Worm (Caenorhabditis elegans): ENCODE data around the gene cal-3.

cal-3 gene

ce11 chrIV:3812812-3813211 is 22.2 kb downstream of the cal-3 start:
- TF ChIP-seq efl-1 (optimal IDR thresholded peaks at IDR 0.05) = no peak
- peak in 1 of 2 experiments; percentile 70 for TF ChIP-seq efl-1 (GFP tag; optimal IDR thresholded peaks at IDR 0.05 in 1 of 2)
- TF ChIP-seq pqm-1 (tag; optimal IDR thresholded peaks at IDR 0.05) = no peak
- TF ChIP-seq nhr-77 (tag; optimal IDR thresholded peaks at IDR 0.05) = no peak
- TF ChIP-seq F16B12.6 (tag; optimal IDR thresholded peaks at IDR 0.05) = no peak

- TF ChIP-seq zag-1 (tag; optimal IDR thresholded peaks at IDR 0.05) (no peak), unc-62 (GFP tag; optimal IDR thresholded peaks at IDR 0.05) (no peak), xbp-1 (tag; optimal IDR thresholded peaks at IDR 0.05) (no peak), ceh-90 (tag; optimal IDR thresholded peaks at IDR 0.05) (peak; percentile 65), jun-1 (tag; optimal IDR thresholded peaks at IDR 0.05) (no peak), ama-1 (optimal IDR thresholded peaks at IDR 0.05) (no peak), grh-1 (GFP tag; IDR thresholded peaks at IDR 0.05) (no peak), sox-4 (tag; optimal IDR thresholded peaks at IDR 0.05) (no peak), C34B4.2 (tag; optimal IDR thresholded peaks at IDR 0.05) (no peak), rnt-1 (tag; optimal IDR thresholded peaks at IDR 0.05) (peak; percentile 76), zip-4 (GFP tag; optimal IDR thresholded peaks at IDR 0.05) (no peak), nhr-11 (tag; optimal IDR thresholded peaks at IDR 0.05) (no peak), nhr-20 (tag; optimal IDR thresholded peaks at IDR 0.05) (no peak), nhr-76 (tag; optimal IDR thresholded peaks at IDR 0.05) (no peak), fkh-4 (tag; optimal IDR thresholded peaks at IDR 0.05; ENCODE audit: borderline replicate concordance) (peak; percentile 24), nhr-85 (tag) (peak; percentile 74), lsy-2 (tag; optimal IDR thresholded peaks at IDR 0.05) (no peak), hlh-4 (tag; optimal IDR thresholded peaks at IDR 0.05) (no peak), efl-1 (optimal IDR thresholded peaks at IDR 0.05) (peak in 1 of 2 experiments; percentile 9), efl-1 (GFP tag; optimal IDR thresholded peaks at IDR 0.05 in 1 of 2) (no peak), dpl-1 (GFP tag; optimal IDR thresholded peaks at IDR 0.05) (no peak), fkh-10 (GFP tag; optimal IDR thresholded peaks at IDR 0.05) (no peak), tlp-1 (tag; optimal IDR thresholded peaks at IDR 0.05) (no peak), lin-39 (tag; optimal IDR thresholded peaks at IDR 0.05) (no peak), nhr-77 (tag; optimal IDR thresholded peaks at IDR 0.05) (no peak), mep-1 (tag; optimal IDR thresholded peaks at IDR 0.05) (no peak), lin-13 (GFP tag; optimal IDR thresholded peaks at IDR 0.05) (no peak), nhr-12 (tag; optimal IDR thresholded peaks at IDR 0.05) (no peak)
Observed at ce11 chrIV:3807545-3807944, 27.4 kb downstream of the cal-3 start.

ce11 chrIV:3807092-3807491 is 27.9 kb downstream of the cal-3 start, which contains the start of gene M02B7.7:
Gene M02B7.7, minus strand, starts transcription at chrIV:3807192.
- TF ChIP-seq unc-98 (GFP tag; IDR thresholded peaks at IDR 0.05) (no peak), nhr-84 (tag; optimal IDR thresholded peaks at IDR 0.05) (no peak), nhr-90 (tag; optimal IDR thresholded peaks at IDR 0.05; ENCODE audit: poor library complexity) (no peak), C16A3.4 (tag; optimal IDR thresholded peaks at IDR 0.05) (no peak), ztf-4 (tag; optimal IDR thresholded peaks at IDR 0.05) (no peak), ceh-82 (tag; optimal IDR thresholded peaks at IDR 0.05) (no peak), efl-1 (optimal IDR thresholded peaks at IDR 0.05) (no peak), efl-1 (GFP tag; optimal IDR thresholded peaks at IDR 0.05 in 1 of 2) (peak in 1 of 2 experiments; percentile 52)

- no peak for TF ChIP-seq efl-1 (optimal IDR thresholded peaks at IDR 0.05)
- no peak for TF ChIP-seq efl-1 (GFP tag; optimal IDR thresholded peaks at IDR 0.05 in 1 of 2)
- TF ChIP-seq isw-1 (GFP tag; IDR thresholded peaks at IDR 0.05) = no peak
- no peak for TF ChIP-seq nhr-71 (tag; optimal IDR thresholded peaks at IDR 0.05)
- no peak for TF ChIP-seq tlp-1 (tag; optimal IDR thresholded peaks at IDR 0.05)
- no peak for TF ChIP-seq fkh-10 (GFP tag; optimal IDR thresholded peaks at IDR 0.05)
Observed at ce11 chrIV:3805219-3805618, 29.7 kb downstream of the cal-3 start, which contains the start of gene fbxc-47. Gene fbxc-47, plus strand, starts transcription at chrIV:3805519.

Measured in whole organism, L1 larva.